Worm (Caenorhabditis elegans) whole organism, L3 larva: ENCODE measurements around the gene xpo-3.

ENCODE experiments used
- R02D3.7 ChIP-seq: fragments of 150-350 bp; optimal IDR thresholded peaks from 2 replicates; lab custom pipeline; 2014; ENCODE audit warnings: missing biosample characterization, missing genetic modification characterization
- aly-2 ChIP-seq: fragments of 150-350 bp; optimal IDR thresholded peaks from 2 replicates; lab custom pipeline; 2014; ENCODE audit warnings: missing biosample characterization, missing genetic modification characterization
- ama-1 ChIP-seq: fragments of 150-350 bp; optimal IDR thresholded peaks from 2 replicates; lab custom pipeline; 2018
- ceh-82 ChIP-seq: fragments of 150-350 bp; optimal IDR thresholded peaks from 2 replicates; lab custom pipeline; 2014; ENCODE audit warnings: missing biosample characterization, missing genetic modification characterization
- ceh-9 ChIP-seq: sonication (generic microtip); optimal IDR thresholded peaks from 2 replicates; lab custom pipeline; 2018; ENCODE audit warnings: missing biosample characterization, missing genetic modification characterization
- daf-12 ChIP-seq: fragments of 150-350 bp; optimal IDR thresholded peaks from 2 replicates; lab custom pipeline; 2014; ENCODE audit warnings: missing biosample characterization, missing genetic modification reagents, missing genetic modification characterization
- egl-5 ChIP-seq: fragments of 150-350 bp; optimal IDR thresholded peaks from 2 replicates; lab custom pipeline; 2017; ENCODE audit warnings: missing biosample characterization, missing genetic modification reagents, missing genetic modification characterization, inconsistent platforms
- elt-2 ChIP-seq: sonication (generic microtip); optimal IDR thresholded peaks from 2 replicates; lab custom pipeline; 2016; ENCODE audit warnings: missing genetic modification reagents, mild to moderate bottlenecking, missing genetic modification characterization, missing compliant biosample characterization
- elt-3 ChIP-seq, 3 experiments: fragments of 150-350 bp in 1 of 3; sonication (generic microtip) in 2 of 3; optimal IDR thresholded peaks; 2 replicates in 2 of 3; 4 replicates in 1 of 3; lab custom pipeline; 2014 to 2017; ENCODE audit warnings: missing biosample characterization in 3 of 3, missing genetic modification characterization in 3 of 3
- fkh-10 ChIP-seq: sonication (generic microtip); optimal IDR thresholded peaks from 2 replicates; lab custom pipeline; 2017; ENCODE audit warnings: missing biosample characterization, missing genetic modification reagents, missing genetic modification characterization
- fos-1 ChIP-seq: fragments of 150-350 bp; optimal IDR thresholded peaks from 2 replicates; lab custom pipeline; 2014; ENCODE audit warnings: missing biosample characterization, missing genetic modification characterization
- hmg-11 ChIP-seq: sonication (generic microtip); optimal IDR thresholded peaks from 2 replicates; lab custom pipeline; 2016; ENCODE audit warnings: missing genetic modification characterization, missing compliant biosample characterization
- lin-15B ChIP-seq: fragments of 150-350 bp; optimal IDR thresholded peaks from 2 replicates; lab custom pipeline; 2014; ENCODE audit warnings: missing biosample characterization, missing genetic modification characterization
- lin-39 ChIP-seq: fragments of 150-350 bp; optimal IDR thresholded peaks from 2 replicates; lab custom pipeline; 2018; ENCODE audit warnings: missing biosample characterization, missing genetic modification reagents, missing genetic modification characterization
- mml-1 ChIP-seq: fragments of 150-350 bp; sonication (generic microtip); optimal IDR thresholded peaks from 3 replicates; lab custom pipeline; 2014; ENCODE audit warnings: missing biosample characterization, missing genetic modification characterization
- nfya-1 ChIP-seq: sonication (generic microtip); optimal IDR thresholded peaks from 2 replicates; lab custom pipeline; 2017; ENCODE audit warnings: missing genetic modification characterization, mild to moderate bottlenecking, missing compliant biosample characterization, antibody characterized with exemption, moderate library complexity; ENCODE audit not compliant: insufficient read depth
- nhr-23 ChIP-seq: fragments of 150-350 bp; optimal IDR thresholded peaks from 2 replicates; lab custom pipeline; 2014; ENCODE audit warnings: missing biosample characterization, missing genetic modification reagents, missing genetic modification characterization
- nhr-237 ChIP-seq: fragments of 150-350 bp; optimal IDR thresholded peaks from 2 replicates; lab custom pipeline; 2014; ENCODE audit warnings: missing biosample characterization, missing genetic modification characterization
- nhr-25 ChIP-seq: sonication (generic microtip); optimal IDR thresholded peaks from 2 replicates; lab custom pipeline; 2017; ENCODE audit warnings: missing biosample characterization, missing genetic modification characterization
- nhr-28 ChIP-seq: fragments of 150-350 bp; optimal IDR thresholded peaks from 2 replicates; lab custom pipeline; 2014; ENCODE audit warnings: missing biosample characterization, missing genetic modification characterization
- nhr-43 ChIP-seq: sonication (generic microtip); optimal IDR thresholded peaks from 2 replicates; lab custom pipeline; 2016; ENCODE audit warnings: mild to moderate bottlenecking, missing genetic modification characterization, missing compliant biosample characterization; ENCODE audit not compliant: poor library complexity, severe bottlenecking
- nhr-77 ChIP-seq: fragments of 150-350 bp; optimal IDR thresholded peaks from 2 replicates; lab custom pipeline; 2014; ENCODE audit warnings: missing biosample characterization, missing genetic modification characterization
- pqm-1 ChIP-seq: fragments of 150-350 bp; optimal IDR thresholded peaks from 2 replicates; lab custom pipeline; 2017; ENCODE audit warnings: missing biosample characterization, missing genetic modification characterization, inconsistent platforms
- sea-2 ChIP-seq: fragments of 150-350 bp; sonication (generic microtip); optimal IDR thresholded peaks from 4 replicates; lab custom pipeline; 2014; ENCODE audit warnings: missing biosample characterization, missing genetic modification reagents, missing genetic modification characterization
- skn-1 ChIP-seq: fragments of 150-350 bp; optimal IDR thresholded peaks from 2 replicates; lab custom pipeline; 2014; ENCODE audit warnings: missing biosample characterization, missing genetic modification characterization
- tbx-2 ChIP-seq: sonication (generic microtip); optimal IDR thresholded peaks from 2 replicates; lab custom pipeline; 2016; ENCODE audit warnings: mild to moderate bottlenecking, missing genetic modification characterization, missing compliant biosample characterization
- unc-39 ChIP-seq: sonication (generic microtip); optimal IDR thresholded peaks from 4 replicates; lab custom pipeline; 2017; ENCODE audit warnings: missing biosample characterization, missing genetic modification characterization
- zag-1 ChIP-seq: fragments of 150-350 bp; optimal IDR thresholded peaks from 2 replicates; lab custom pipeline; 2014; ENCODE audit warnings: missing biosample characterization, missing genetic modification characterization
- ztf-11 ChIP-seq: fragments of 150-350 bp; optimal IDR thresholded peaks from 2 replicates; lab custom pipeline; 2014; ENCODE audit warnings: missing biosample characterization, missing genetic modification characterization
- ztf-4 ChIP-seq: fragments of 150-350 bp; optimal IDR thresholded peaks from 2 replicates; lab custom pipeline; 2014; ENCODE audit warnings: missing biosample characterization, missing genetic modification characterization

The xpo-3 gene

ce11 chrIV:7926102-7926840, 2.4 kb upstream of the xpo-3 start, which contains the start of gene rps-2:
Gene rps-2, minus strand, starts transcription at chrIV:7926391.
- TF ChIP-seq nhr-25 (tag; lab: Kevin White, UChicago) (peak; percentile 21), mml-1 (no peak), nhr-28 (tag; lab: Kevin White, UChicago) (no peak), unc-39 (tag; lab: Kevin White, UChicago) (no peak), nhr-237 (tag; lab: Kevin White, UChicago) (no peak), lin-39 (tag; lab: Kevin White, UChicago) (no peak), tbx-2 (no peak), egl-5 (tag; lab: Kevin White, UChicago) (peak; percentile 58), lin-15B (tag; lab: Kevin White, UChicago) (peak; percentile 41), pqm-1 (tag; lab: Kevin White, UChicago) (no peak), zag-1 (tag; lab: Kevin White, UChicago) (no peak)

ce11 chrIV:7924975-7925828, 1.4 kb upstream of the xpo-3 start:
- TF ChIP-seq ceh-9 (tag; lab: Kevin White, UChicago) (no peak), ama-1 (lab: Kevin White, UChicago) (peak; percentile 46), R02D3.7 (tag; lab: Kevin White, UChicago) (peak; percentile 3), nhr-23 (tag; lab: Kevin White, UChicago) (peak; percentile 14), aly-2 (tag; lab: Kevin White, UChicago) (peak; percentile 52)

ce11 chrIV:7920126-7920525, 3.7 kb downstream of the xpo-3 start, which contains the start of gene C49H3.16:
Gene C49H3.16, plus strand, starts transcription at chrIV:7920426.
- TF ChIP-seq sea-2 (no peak), ceh-82 (no peak), egl-5 (tag; lab: Kevin White, UChicago) (no peak), fkh-10 (no peak), unc-39 (tag; lab: Kevin White, UChicago) (no peak), hmg-11 (no peak)
- TF ChIP-seq, all 47 proteins: peak for 0

- TF ChIP-seq elt-2 (tag; lab: Kevin White, UChicago) (no peak), elt-3 (tag; optimal IDR thresholded peaks at IDR 0.05; lab: Kevin White, UChicago) (no peak), fos-1 (tag; lab: Kevin White, UChicago) (no peak), ztf-4 (no peak), fkh-10 (no peak)
Measured at ce11 chrIV:7917881-7918280, 6.0 kb downstream of the xpo-3 start.

ce11 chrIV:7916907-7917306, 6.9 kb downstream of the xpo-3 start:
- TF ChIP-seq lin-39 (tag; lab: Kevin White, UChicago): no peak
- TF ChIP-seq nfya-1 (tag; lab: Kevin White, UChicago): no peak
- TF ChIP-seq R02D3.7 (tag; lab: Kevin White, UChicago): no peak
- no peak for TF ChIP-seq skn-1 (tag; lab: Kevin White, UChicago)
- TF ChIP-seq ceh-9 (tag; lab: Kevin White, UChicago): no peak
- no peak for TF ChIP-seq sea-2
- TF ChIP-seq nhr-43 (tag; lab: Kevin White, UChicago): no peak
- no peak for TF ChIP-seq unc-39 (tag; lab: Kevin White, UChicago)
- TF ChIP-seq lin-15B (tag; lab: Kevin White, UChicago): no peak
- no peak for TF ChIP-seq daf-12 (tag; lab: Kevin White, UChicago)

ce11 chrIV:7914991-7915390, 8.8 kb downstream of the xpo-3 start, which contains the start of gene C49H3.4:
Gene C49H3.4, plus strand, starts transcription at chrIV:7915291.
- no peak for TF ChIP-seq ceh-9 (tag; lab: Kevin White, UChicago)
- no peak for TF ChIP-seq nhr-77 (tag; lab: Kevin White, UChicago)
- TF ChIP-seq ztf-11: no peak
